Worm (Caenorhabditis elegans) whole organism, midembryonic: ENCODE results near the gene col-113.

Experiments used
- T22C8.4 ChIP-seq: fragments of 200-800 bp; sonication (Bioruptor generic); IDR thresholded peaks from 2 replicates; pipeline ENCODE4 v1.3.6; 2022; ENCODE audit warnings: missing genetic modification characterization, missing compliant biosample characterization
- cog-1 ChIP-seq: sonication (generic microtip); optimal IDR thresholded peaks from 2 replicates; lab custom pipeline; 2016; ENCODE audit warnings: missing genetic modification characterization, missing compliant biosample characterization
- flt-1 ChIP-seq: fragments of 200-800 bp; sonication (Bioruptor generic); IDR thresholded peaks from 2 replicates; pipeline ENCODE4 v1.3.6; 2022; ENCODE audit warnings: missing genetic modification characterization, missing compliant biosample characterization
- klf-2 ChIP-seq: fragments of 200-800 bp; sonication (Bioruptor generic); conservative IDR thresholded peaks from 2 replicates; pipeline ENCODE4 v1.3.6; 2022; ENCODE audit warnings: missing genetic modification reagents, missing genetic modification characterization, missing compliant biosample characterization
- med-1 ChIP-seq: sonication (generic microtip); optimal IDR thresholded peaks from 2 replicates; lab custom pipeline; 2017; ENCODE audit warnings: missing genetic modification characterization, mild to moderate bottlenecking, missing compliant biosample characterization, antibody characterized with exemption, missing genetic modification reagents; ENCODE audit not compliant: insufficient read depth
- ref-1 ChIP-seq: fragments of 200-800 bp; sonication (Bioruptor generic); conservative IDR thresholded peaks from 2 replicates; pipeline ENCODE4 v1.3.6; 2022; ENCODE audit warnings: missing genetic modification reagents, missing genetic modification characterization, missing compliant biosample characterization
- tab-1 ChIP-seq: fragments of 200-800 bp; sonication (Bioruptor generic); IDR thresholded peaks from 2 replicates; pipeline ENCODE4 v1.3.6; 2022; ENCODE audit warnings: missing genetic modification characterization, missing compliant biosample characterization
- ztf-23 ChIP-seq: fragments of 200-800 bp; sonication (Bioruptor generic); IDR thresholded peaks from 2 replicates; pipeline ENCODE4 v1.3.6; 2022; ENCODE audit warnings: missing genetic modification reagents, missing genetic modification characterization, missing compliant biosample characterization
- ztf-29 ChIP-seq: fragments of 200-800 bp; sonication (Bioruptor generic); IDR thresholded peaks from 2 replicates; pipeline ENCODE4 v1.3.6; 2022; ENCODE audit warnings: missing genetic modification reagents, missing genetic modification characterization, missing compliant biosample characterization

col-113 gene

DNA sequence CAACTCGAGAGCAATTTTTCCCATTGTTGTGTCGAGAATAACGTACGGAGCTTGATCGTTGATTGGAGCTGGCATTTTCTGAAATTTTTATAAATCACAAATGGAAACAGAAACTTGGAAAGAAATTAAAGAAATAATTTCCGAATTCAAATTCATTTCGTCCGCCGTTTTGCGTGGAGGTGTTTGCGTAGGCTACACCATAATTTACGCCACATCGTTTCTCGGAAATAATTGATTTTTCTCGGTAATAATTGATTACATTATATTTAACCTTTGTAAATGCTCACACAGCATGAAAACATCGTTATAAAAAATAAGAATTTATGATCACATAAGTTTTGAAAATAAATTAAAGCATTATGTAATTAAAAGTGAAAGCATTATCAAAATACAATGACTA is 19.2 kb downstream of the col-113 start, which contains the start of gene cyn-12:
TSS of gene cyn-12 (minus strand) at position 78 of the 400 bp plus-strand sequence.
- TF ChIP-seq T22C8.4 (GFP tag; lab: Robert Waterston, UW), result peak; percentile 42; the same call in 1 of the 2 replicates
- no peak for TF ChIP-seq ztf-23 (GFP tag; lab: Robert Waterston, UW)
- no peak for TF ChIP-seq med-1
- no peak for TF ChIP-seq flt-1 (GFP tag; lab: Robert Waterston, UW)

ce11 chrIV:7131780-7132179 is 20.5 kb downstream of the col-113 start, which contains the start of gene grsp-3:
TSS of gene grsp-3 (minus strand) at chrIV:7131928.
- TF ChIP-seq ztf-29 (GFP tag; lab: Robert Waterston, UW), result no peak
- TF ChIP-seq cog-1 (tag; lab: Kevin White, UChicago), result no peak
- TF ChIP-seq T22C8.4 (GFP tag; lab: Robert Waterston, UW), result no peak
- no peak for TF ChIP-seq med-1
- TF ChIP-seq tab-1, result no peak
- no peak for TF ChIP-seq ztf-23 (GFP tag; lab: Robert Waterston, UW)
- no peak for TF ChIP-seq flt-1 (GFP tag; lab: Robert Waterston, UW)
- no peak for TF ChIP-seq ref-1 (GFP tag; lab: Robert Waterston, UW)
- no peak for TF ChIP-seq klf-2 (GFP tag; lab: Robert Waterston, UW)

DNA sequence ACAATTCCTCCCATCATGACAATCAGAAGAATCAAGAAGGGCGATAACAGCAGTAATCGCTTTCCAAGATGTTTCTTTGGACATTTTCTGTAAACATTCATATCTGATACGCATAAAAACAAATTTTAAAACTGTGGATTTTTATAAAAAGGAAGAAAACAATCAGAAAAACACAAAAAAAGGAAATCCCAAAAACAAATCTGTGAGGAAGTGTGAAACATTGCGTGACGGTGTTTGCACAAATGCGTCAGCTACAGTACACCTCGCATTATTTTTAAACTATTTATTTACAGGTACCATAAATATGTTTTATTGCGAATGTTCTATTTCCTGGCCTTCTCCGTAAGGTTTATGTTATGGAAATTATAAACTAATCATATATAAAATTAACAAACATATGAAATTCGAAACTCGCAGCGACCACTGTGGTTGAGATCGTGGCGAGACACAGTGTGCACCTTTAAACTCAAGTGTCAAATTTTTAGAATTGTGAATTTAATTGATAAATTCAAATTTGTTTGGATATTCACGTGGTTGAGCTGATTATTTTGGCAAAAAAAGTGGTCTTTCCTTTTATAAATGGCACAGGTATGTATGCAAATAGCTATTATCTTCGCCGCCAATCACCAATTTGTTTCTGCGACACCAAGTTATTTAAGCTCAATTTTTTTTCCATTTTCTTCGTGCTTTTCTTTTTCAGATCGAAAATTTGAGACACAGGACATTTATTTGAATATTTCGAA is 30.8 kb downstream of the col-113 start, which contains the start of the genes C34D4.10 and str-48:
TSS of gene C34D4.10 (minus strand) at position 101 of the 743 bp plus-strand sequence.
TSS of gene str-48 (plus strand) at position 693 of the 743 bp plus-strand sequence.
- no peak for TF ChIP-seq cog-1 (tag; lab: Kevin White, UChicago)
- TF ChIP-seq ztf-29 (GFP tag; lab: Robert Waterston, UW), result no peak
- no peak for TF ChIP-seq klf-2 (GFP tag; lab: Robert Waterston, UW)
- TF ChIP-seq tab-1, result no peak
- TF ChIP-seq med-1, result no peak
- TF ChIP-seq ztf-23 (GFP tag; lab: Robert Waterston, UW), result no peak
- no peak for TF ChIP-seq ref-1 (GFP tag; lab: Robert Waterston, UW)
- TF ChIP-seq T22C8.4 (GFP tag; lab: Robert Waterston, UW), result no peak

- TF ChIP-seq T22C8.4 (GFP tag; lab: Robert Waterston, UW), result no peak
- no peak for TF ChIP-seq flt-1 (GFP tag; lab: Robert Waterston, UW)
- TF ChIP-seq ztf-23 (GFP tag; lab: Robert Waterston, UW), result no peak
- TF ChIP-seq klf-2 (GFP tag; lab: Robert Waterston, UW), result no peak
- no peak for TF ChIP-seq ztf-29 (GFP tag; lab: Robert Waterston, UW)
These were observed 37.7 kb downstream of the col-113 start, which contains the start of gene nas-8 for ce11 chrIV:7114599-7114998. TSS of gene nas-8 (plus strand) at chrIV:7114899.

DNA sequence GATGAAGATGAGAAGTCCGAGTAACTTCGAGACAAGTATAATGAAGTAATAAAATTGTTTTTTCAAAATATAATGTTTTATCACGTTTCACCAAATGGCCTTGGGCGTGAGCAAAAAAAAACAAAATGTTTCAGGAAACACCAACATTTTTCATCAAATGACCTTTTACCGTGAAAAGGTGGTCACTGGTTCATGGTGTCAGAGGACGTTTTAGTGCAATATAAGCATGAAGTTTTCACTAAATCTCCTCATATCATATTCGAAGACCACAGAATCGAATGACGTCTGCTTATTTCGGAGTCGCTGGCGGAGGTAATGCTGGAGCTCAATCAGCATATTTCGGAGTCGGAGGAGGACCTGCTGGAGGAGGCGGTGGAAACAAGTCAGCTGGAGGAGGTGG is 41.0 kb downstream of the col-113 start, which contains the start of the genes ZC477.7 and ssq-3:
TSS of gene ZC477.7 (minus strand) at position 101 of the 400 bp plus-strand sequence.
TSS of gene ssq-3 (plus strand) at position 251 of the 400 bp plus-strand sequence.
- TF ChIP-seq ztf-29 (GFP tag; lab: Robert Waterston, UW) (no peak), cog-1 (tag; lab: Kevin White, UChicago) (no peak), klf-2 (GFP tag; lab: Robert Waterston, UW) (no peak), ref-1 (GFP tag; lab: Robert Waterston, UW) (no peak), med-1 (no peak), tab-1 (no peak), T22C8.4 (GFP tag; lab: Robert Waterston, UW) (no peak), ztf-23 (GFP tag; lab: Robert Waterston, UW) (no peak), flt-1 (GFP tag; lab: Robert Waterston, UW) (no peak)

ce11 chrIV:7107893-7108292 is 44.4 kb downstream of the col-113 start, which contains the start of gene ZC477.2:
TSS of gene ZC477.2 (plus strand) at chrIV:7108193.
- no peak for TF ChIP-seq T22C8.4 (GFP tag; lab: Robert Waterston, UW)
- no peak for TF ChIP-seq cog-1 (tag; lab: Kevin White, UChicago)
- TF ChIP-seq ref-1 (GFP tag; lab: Robert Waterston, UW), result no peak
- TF ChIP-seq ztf-23 (GFP tag; lab: Robert Waterston, UW), result no peak
- TF ChIP-seq med-1, result no peak
- no peak for TF ChIP-seq ztf-29 (GFP tag; lab: Robert Waterston, UW)
- TF ChIP-seq tab-1, result no peak
- no peak for TF ChIP-seq flt-1 (GFP tag; lab: Robert Waterston, UW)
- no peak for TF ChIP-seq klf-2 (GFP tag; lab: Robert Waterston, UW)

DNA sequence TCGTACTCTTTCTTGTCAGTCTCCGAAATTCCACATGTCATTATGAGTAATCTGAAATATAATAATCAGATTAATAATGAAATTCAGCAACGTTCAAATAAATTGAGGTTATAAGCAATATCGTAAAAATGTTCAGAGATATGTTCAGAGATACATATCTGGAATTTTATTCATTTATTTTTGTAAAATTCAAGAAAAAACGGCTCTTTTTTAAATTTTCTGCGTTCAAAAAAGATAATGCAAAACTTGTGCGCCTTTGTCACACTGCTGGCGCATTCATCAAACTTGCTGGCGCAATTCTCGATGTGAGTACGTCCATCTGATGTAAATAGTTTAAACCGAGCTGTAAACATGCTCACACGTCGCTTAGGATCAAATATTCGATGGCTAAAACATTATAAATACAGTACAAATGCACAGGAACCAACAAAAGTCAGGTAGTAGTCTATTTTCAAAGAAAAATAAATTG is 49.1 kb downstream of the col-113 start, which contains the start of the genes rde-8 and ZC477.3:
TSS of gene rde-8 (minus strand) at position 51 of the 469 bp plus-strand sequence.
TSS of gene ZC477.3 (plus strand) at position 282 of the 469 bp plus-strand sequence.
- 0 out of 2 replicates have a peak, but pooled peaks have one; percentile 12 for TF ChIP-seq T22C8.4 (GFP tag; lab: Robert Waterston, UW)
- TF ChIP-seq flt-1 (GFP tag; lab: Robert Waterston, UW), result no peak
- TF ChIP-seq ztf-29 (GFP tag; lab: Robert Waterston, UW), result no peak
- TF ChIP-seq med-1, result no peak
- TF ChIP-seq tab-1, result no peak
- TF ChIP-seq ztf-23 (GFP tag; lab: Robert Waterston, UW), result no peak
